Worm (Caenorhabditis elegans): ENCODE data around the gene F12A10.8.

DNA sequence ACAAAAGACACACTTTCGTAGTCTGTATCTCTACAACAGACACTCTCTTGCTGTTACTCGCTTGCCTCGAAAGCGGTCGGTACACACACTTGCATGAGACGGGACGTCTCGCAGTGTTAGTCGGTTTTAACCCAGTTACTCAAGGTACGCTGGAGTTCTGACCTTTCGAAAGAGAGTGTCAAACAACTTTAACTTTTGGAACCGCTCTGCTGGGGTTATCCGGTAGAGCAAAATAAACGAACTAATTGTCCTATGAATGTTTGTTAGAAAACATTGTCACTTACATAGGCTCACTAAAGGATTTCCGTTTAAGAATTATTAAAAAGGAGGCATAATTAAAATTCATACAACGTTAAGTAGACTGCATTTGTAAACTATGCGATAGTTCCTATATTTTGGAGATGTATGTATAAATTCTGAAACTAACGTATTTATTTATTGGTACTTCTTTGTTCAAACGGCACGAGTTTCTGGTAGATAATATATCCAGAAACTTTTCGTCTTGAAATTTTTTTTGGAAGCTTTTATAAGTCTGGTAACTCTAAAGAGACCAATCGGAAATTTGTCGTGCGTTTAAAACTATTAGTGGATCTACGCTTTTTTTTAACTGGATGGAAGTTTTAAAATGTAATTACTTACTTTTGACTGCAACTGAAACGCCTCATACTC is 42.7 kb upstream of the F12A10.8 start:
- TF ChIP-seq dao-5 (tag; optimal IDR thresholded peaks at IDR 0.05): peak; percentile 89
- peak; percentile 98 for TF ChIP-seq him-1 (tag; optimal IDR thresholded peaks at IDR 0.05)
